Worm (Caenorhabditis elegans): Measurements from ENCODE around the gene C26H9A.3.

Gene C26H9A.3

DNA sequence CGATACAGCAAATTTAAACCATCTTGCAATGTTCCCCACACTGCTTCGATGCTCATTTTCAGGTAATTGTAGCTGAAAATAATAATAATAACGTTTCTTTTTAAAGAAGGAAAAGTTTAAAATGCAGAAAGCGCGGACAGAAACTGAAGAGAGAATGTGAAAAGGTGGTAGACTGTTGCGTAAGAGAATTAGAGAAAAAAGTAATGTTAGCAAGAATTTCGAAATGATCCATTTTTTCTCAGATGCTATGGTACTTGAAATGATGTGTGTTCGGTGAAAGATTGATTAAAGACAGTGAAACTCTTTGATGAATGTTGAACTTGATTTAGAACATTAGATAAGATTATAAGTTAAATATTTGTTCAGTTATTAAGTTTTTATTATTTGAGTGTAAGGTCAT, 48.8 kb downstream of the C26H9A.3 start, which contains the start of gene cul-6:
cul-6 (minus strand) TSS at position 79 of the 400 bp plus-strand sequence.
- no peak for TF ChIP-seq R02D3.7 (tag; optimal IDR thresholded peaks at IDR 0.05)
- no peak for TF ChIP-seq ama-1 (optimal IDR thresholded peaks at IDR 0.05)
- TF ChIP-seq C34F6.9 (tag; optimal IDR thresholded peaks at IDR 0.05), result no peak
- TF ChIP-seq unc-55 (GFP tag; optimal IDR thresholded peaks at IDR 0.05), result peak; percentile 27

Data from whole organism, L2 larva.